Worm (Caenorhabditis elegans) whole organism, L4 larva: ENCODE data around the gene C27D8.4.

ENCODE experiments used
- T20F7.1 ChIP-seq: fragments of 200-800 bp; sonication (Bioruptor generic); optimal IDR thresholded peaks from 2 replicates; lab custom pipeline; 2018; ENCODE audit warnings: mild to moderate bottlenecking, missing genetic modification characterization, missing compliant biosample characterization
- Y5F2A.4 ChIP-seq: fragments of 200-800 bp; sonication (Bioruptor generic); optimal IDR thresholded peaks from 2 replicates; lab custom pipeline; 2018; ENCODE audit warnings: mild to moderate bottlenecking, missing genetic modification characterization, missing compliant biosample characterization
- ceh-62 ChIP-seq: sonication (generic microtip); optimal IDR thresholded peaks from 2 replicates; lab custom pipeline; 2017; ENCODE audit warnings: missing biosample characterization, missing genetic modification characterization
- ceh-82 ChIP-seq: sonication (generic microtip); optimal IDR thresholded peaks from 2 replicates; lab custom pipeline; 2017; ENCODE audit warnings: missing biosample characterization, missing genetic modification characterization
- cey-2 ChIP-seq: sonication (generic microtip); optimal IDR thresholded peaks from 3 replicates; lab custom pipeline; 2017; ENCODE audit warnings: missing genetic modification characterization, mild to moderate bottlenecking, missing compliant biosample characterization, antibody characterized with exemption, borderline replicate concordance; ENCODE audit not compliant: insufficient read depth
- ctbp-1 ChIP-seq: fragments of 200-800 bp; sonication (Bioruptor generic); IDR thresholded peaks from 2 replicates; pipeline ENCODE4 v1.3.6; 2022; ENCODE audit warnings: missing genetic modification reagents, missing genetic modification characterization, missing compliant biosample characterization
- daf-16 ChIP-seq, 3 experiments: sonication (generic microtip); optimal IDR thresholded peaks; 2 replicates each; lab custom pipeline; 2016 to 2017; ENCODE audit warnings: missing genetic modification characterization in 3 of 3, missing genetic modification reagents in 3 of 3, mild to moderate bottlenecking in 2 of 3, missing compliant biosample characterization in 2 of 3, missing biosample characterization in 1 of 3, moderate library complexity in 1 of 3
- dmd-6 ChIP-seq: fragments of 200-800 bp; sonication (Bioruptor generic); IDR thresholded peaks from 2 replicates; pipeline ENCODE4 v1.3.6; 2022; ENCODE audit warnings: missing genetic modification reagents, missing genetic modification characterization, missing compliant biosample characterization
- dmd-9 ChIP-seq: fragments of 200-800 bp; sonication (Bioruptor generic); IDR thresholded peaks from 2 replicates; pipeline ENCODE4 v1.3.6; 2022; ENCODE audit warnings: missing genetic modification reagents, missing genetic modification characterization, missing compliant biosample characterization
- dpl-1 ChIP-seq: fragments of 150-350 bp; optimal IDR thresholded peaks from 2 replicates; lab custom pipeline; 2014; ENCODE audit warnings: missing biosample characterization, missing genetic modification reagents, missing genetic modification characterization
- duxl-1 ChIP-seq: sonication (generic microtip); optimal IDR thresholded peaks from 2 replicates; lab custom pipeline; 2016; ENCODE audit warnings: mild to moderate bottlenecking, missing genetic modification characterization, moderate library complexity, missing compliant biosample characterization; ENCODE audit not compliant: poor library complexity
- dve-1 ChIP-seq: sonication (generic microtip); optimal IDR thresholded peaks from 2 replicates; lab custom pipeline; 2017; ENCODE audit warnings: antibody characterized with exemption, mild to moderate bottlenecking, missing genetic modification characterization, missing compliant biosample characterization; ENCODE audit not compliant: insufficient read depth
- egl-27 ChIP-seq: sonication (generic microtip); optimal IDR thresholded peaks from 3 replicates; lab custom pipeline; 2017; ENCODE audit warnings: missing biosample characterization, missing genetic modification reagents, missing genetic modification characterization
- egl-43 ChIP-seq: fragments of 200-800 bp; sonication (Bioruptor generic); IDR thresholded peaks from 2 replicates; pipeline ENCODE4 v1.3.6; 2022; ENCODE audit warnings: missing genetic modification reagents, missing genetic modification characterization, missing compliant biosample characterization
- hlh-11 ChIP-seq: fragments of 200-800 bp; sonication (Bioruptor generic); optimal IDR thresholded peaks from 2 replicates; lab custom pipeline; 2018; ENCODE audit warnings: mild to moderate bottlenecking, missing genetic modification characterization, missing compliant biosample characterization
- hlh-30 ChIP-seq: sonication (generic microtip); optimal IDR thresholded peaks from 2 replicates; lab custom pipeline; 2017; ENCODE audit warnings: antibody characterized with exemption, mild to moderate bottlenecking, missing genetic modification characterization, missing compliant biosample characterization; ENCODE audit not compliant: insufficient read depth
- jun-1 ChIP-seq: fragments of 150-350 bp; optimal IDR thresholded peaks from 2 replicates; lab custom pipeline; 2014; ENCODE audit warnings: missing biosample characterization, missing genetic modification reagents, missing genetic modification characterization
- lim-7 ChIP-seq: fragments of 200-800 bp; sonication (Bioruptor generic); IDR thresholded peaks from 2 replicates; pipeline ENCODE4 v1.3.6; 2022; ENCODE audit warnings: missing genetic modification characterization, missing compliant biosample characterization
- lsy-2 ChIP-seq, 2 experiments: fragments of 150-350 bp in 1 of 2; sonication (generic microtip) in 1 of 2; optimal IDR thresholded peaks; 2 replicates each; lab custom pipeline; 2014 to 2017; ENCODE audit warnings: missing biosample characterization in 2 of 2, missing genetic modification characterization in 2 of 2
- madf-5 ChIP-seq, 2 experiments: fragments of 200-800 bp; sonication (Bioruptor generic); IDR thresholded peaks; 2 replicates each; pipeline ENCODE4 v1.3.6; 2022; ENCODE audit warnings: missing compliant biosample characterization in 2 of 2, missing genetic modification characterization in 2 of 2
- madf-9 ChIP-seq: fragments of 200-800 bp; sonication (Bioruptor generic); conservative IDR thresholded peaks from 2 replicates; pipeline ENCODE4 v1.3.6; 2022; ENCODE audit warnings: missing genetic modification reagents, missing genetic modification characterization, missing compliant biosample characterization
- mdl-1 ChIP-seq, 2 experiments: fragments of 150-350 bp in 1 of 2; sonication (generic microtip) in 1 of 2; optimal IDR thresholded peaks; 2 replicates each; lab custom pipeline; 2014 to 2017; ENCODE audit warnings: missing biosample characterization in 2 of 2, missing genetic modification characterization in 2 of 2
- mdt-29 ChIP-seq: fragments of 200-800 bp; sonication (Bioruptor generic); IDR thresholded peaks from 2 replicates; pipeline ENCODE4 v1.3.6; 2022; ENCODE audit warnings: missing genetic modification reagents, missing genetic modification characterization, missing compliant biosample characterization
- mep-1 ChIP-seq: fragments of 150-350 bp; sonication (generic microtip); optimal IDR thresholded peaks from 3 replicates; lab custom pipeline; 2014; ENCODE audit warnings: missing biosample characterization, missing genetic modification characterization
- mes-2 ChIP-seq: sonication (generic microtip); optimal IDR thresholded peaks from 2 replicates; lab custom pipeline; 2016; ENCODE audit warnings: missing genotype, mild to moderate bottlenecking, missing genetic modification characterization, missing compliant biosample characterization; ENCODE audit not compliant: poor library complexity, severe bottlenecking
- mxl-3 ChIP-seq: fragments of 200-800 bp; sonication (Bioruptor generic); optimal IDR thresholded peaks from 2 replicates; lab custom pipeline; 2018; ENCODE audit warnings: mild to moderate bottlenecking, missing genetic modification characterization, missing compliant biosample characterization
- nhr-10 ChIP-seq: fragments of 150-350 bp; optimal IDR thresholded peaks from 2 replicates; lab custom pipeline; 2014; ENCODE audit warnings: missing biosample characterization, missing genetic modification characterization
- nhr-102 ChIP-seq: sonication (generic microtip); optimal IDR thresholded peaks from 2 replicates; lab custom pipeline; 2016; ENCODE audit warnings: mild to moderate bottlenecking, missing genetic modification characterization, moderate library complexity, missing compliant biosample characterization
- nhr-111 ChIP-seq: fragments of 200-800 bp; sonication (Bioruptor generic); optimal IDR thresholded peaks from 2 replicates; lab custom pipeline; 2018; ENCODE audit warnings: mild to moderate bottlenecking, missing genetic modification characterization, missing compliant biosample characterization
- nhr-25 ChIP-seq: sonication (generic microtip); optimal IDR thresholded peaks from 2 replicates; lab custom pipeline; 2017; ENCODE audit warnings: missing genetic modification characterization, mild to moderate bottlenecking, missing compliant biosample characterization, antibody characterized with exemption, moderate library complexity, borderline replicate concordance; ENCODE audit not compliant: insufficient read depth
- nhr-28 ChIP-seq: fragments of 150-350 bp; optimal IDR thresholded peaks from 2 replicates; lab custom pipeline; 2014; ENCODE audit warnings: missing biosample characterization, missing genetic modification characterization
- nhr-41 ChIP-seq: fragments of 200-800 bp; sonication (Bioruptor generic); IDR thresholded peaks from 2 replicates; pipeline ENCODE4 v1.3.6; 2022; ENCODE audit warnings: missing genetic modification reagents, missing genetic modification characterization, missing compliant biosample characterization
- nhr-77 ChIP-seq: fragments of 150-350 bp; optimal IDR thresholded peaks from 2 replicates; lab custom pipeline; 2014; ENCODE audit warnings: missing biosample characterization, missing genetic modification characterization
- pqm-1 ChIP-seq: sonication (generic microtip); optimal IDR thresholded peaks from 2 replicates; lab custom pipeline; 2017; ENCODE audit warnings: missing biosample characterization, missing genetic modification characterization
- sdz-12 ChIP-seq: fragments of 200-800 bp; sonication (Bioruptor generic); optimal IDR thresholded peaks from 2 replicates; lab custom pipeline; 2018; ENCODE audit warnings: mild to moderate bottlenecking, missing genetic modification characterization, missing compliant biosample characterization
- set-16 ChIP-seq: fragments of 200-800 bp; sonication (Bioruptor generic); IDR thresholded peaks from 2 replicates; pipeline ENCODE4 v1.3.6; 2022; ENCODE audit warnings: missing genetic modification reagents, missing genetic modification characterization, missing compliant biosample characterization
- skn-1 ChIP-seq: fragments of 150-350 bp; optimal IDR thresholded peaks from 2 replicates; lab custom pipeline; 2014; ENCODE audit warnings: missing biosample characterization, missing genetic modification characterization
- snpc-1.2 ChIP-seq: fragments of 200-800 bp; sonication (Bioruptor generic); IDR thresholded peaks from 2 replicates; pipeline ENCODE4 v1.3.6; 2022; ENCODE audit warnings: missing genetic modification reagents, missing genetic modification characterization, missing compliant biosample characterization
- tra-1 ChIP-seq: fragments of 200-800 bp; sonication (Bioruptor generic); IDR thresholded peaks from 2 replicates; pipeline ENCODE4 v1.3.6; 2022; ENCODE audit warnings: missing genetic modification reagents, missing genetic modification characterization, missing compliant biosample characterization
- unc-130 ChIP-seq: sonication (generic microtip); optimal IDR thresholded peaks from 2 replicates; lab custom pipeline; 2016; ENCODE audit warnings: missing genetic modification reagents, missing genetic modification characterization, missing compliant biosample characterization
- unc-39 ChIP-seq: sonication (generic microtip); optimal IDR thresholded peaks from 2 replicates; lab custom pipeline; 2017; ENCODE audit warnings: missing biosample characterization, missing genetic modification characterization
- unc-62 ChIP-seq, 3 experiments: fragments of 150-350 bp in 1 of 3; sonication (generic microtip); optimal IDR thresholded peaks in 2 of 3; peaks in 1 of 3; 1 replicate in 1 of 3; 2 replicates in 2 of 3; lab custom pipeline; 2014 to 2017; ENCODE audit warnings: missing biosample characterization in 3 of 3, missing genetic modification characterization in 3 of 3, missing genetic modification reagents in 3 of 3, missing genotype in 1 of 3
- vab-7 ChIP-seq: fragments of 200-800 bp; sonication (Bioruptor generic); IDR thresholded peaks from 2 replicates; pipeline ENCODE4 v1.3.6; 2022; ENCODE audit warnings: missing genetic modification reagents, missing genetic modification characterization, missing compliant biosample characterization
- zip-2 ChIP-seq: fragments of 150-350 bp; optimal IDR thresholded peaks from 2 replicates; lab custom pipeline; 2014; ENCODE audit warnings: missing biosample characterization, missing genetic modification characterization
- ztf-7 ChIP-seq: fragments of 150-350 bp; optimal IDR thresholded peaks from 2 replicates; lab custom pipeline; 2014; ENCODE audit warnings: missing biosample characterization, missing genetic modification characterization

Gene C27D8.4

DNA sequence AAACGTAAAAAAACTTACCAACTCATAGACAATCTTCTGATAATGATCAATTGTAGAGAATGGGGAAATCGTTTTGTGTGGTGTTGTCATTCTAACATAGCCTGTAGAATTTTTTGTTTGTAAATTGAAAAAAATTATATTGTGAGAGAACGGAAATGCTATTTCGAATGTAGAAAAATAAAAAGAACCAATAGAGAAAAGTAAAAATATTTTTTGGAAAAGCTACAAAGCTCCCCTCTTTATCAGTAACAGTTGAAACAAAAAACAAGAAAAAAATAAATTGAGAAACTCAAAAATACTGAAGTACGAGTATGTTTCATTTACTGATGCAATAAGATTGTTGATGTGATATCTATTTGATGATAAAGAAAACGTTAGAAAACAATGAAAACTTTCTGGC, 7.7 kb downstream of the C27D8.4 start, which contains the start of gene C27D8.3:
Gene C27D8.3, minus strand, starts transcription at position 101 of the 400 bp plus-strand sequence.
- no peak for TF ChIP-seq nhr-10 (tag; lab: Kevin White, UChicago)
- no peak for TF ChIP-seq mes-2 (tag; lab: Kevin White, UChicago)
- no peak for TF ChIP-seq nhr-77
- TF ChIP-seq sdz-12 (GFP tag; lab: Kevin White, UChicago): no peak
- no peak for TF ChIP-seq duxl-1 (tag; lab: Kevin White, UChicago)
- no peak for TF ChIP-seq ctbp-1 (GFP tag; lab: Robert Waterston, UW)
- TF ChIP-seq unc-39 (tag; lab: Kevin White, UChicago): no peak
- no peak for TF ChIP-seq vab-7
- no peak for TF ChIP-seq hlh-11 (tag; lab: Kevin White, UChicago)
- no peak for TF ChIP-seq dmd-9 (GFP tag; lab: Robert Waterston, UW)
- TF ChIP-seq mxl-3 (GFP tag; lab: Kevin White, UChicago): no peak
- no peak for TF ChIP-seq snpc-1.2 (GFP tag; lab: Robert Waterston, UW)
- TF ChIP-seq lim-7: no peak
- no peak for TF ChIP-seq zip-2 (tag; lab: Kevin White, UChicago)
- no peak for TF ChIP-seq mdt-29 (GFP tag; lab: Robert Waterston, UW)
- no peak for TF ChIP-seq jun-1 (tag; lab: Kevin White, UChicago)
- TF ChIP-seq ceh-82 (tag; lab: Kevin White, UChicago): no peak
- TF ChIP-seq daf-16 (GFP tag; optimal IDR thresholded peaks at IDR 0.05; lab: Kevin White, UChicago): no peak
- no peak for TF ChIP-seq daf-16 (tag; optimal IDR thresholded peaks at IDR 0.05; lab: Kevin White, UChicago)
- TF ChIP-seq dve-1 (tag; lab: Kevin White, UChicago): no peak
- TF ChIP-seq madf-5 (GFP tag; IDR thresholded peaks at IDR 0.05; lab: Robert Waterston, UW): no peak
- TF ChIP-seq, all 104 proteins: peak for 0

DNA sequence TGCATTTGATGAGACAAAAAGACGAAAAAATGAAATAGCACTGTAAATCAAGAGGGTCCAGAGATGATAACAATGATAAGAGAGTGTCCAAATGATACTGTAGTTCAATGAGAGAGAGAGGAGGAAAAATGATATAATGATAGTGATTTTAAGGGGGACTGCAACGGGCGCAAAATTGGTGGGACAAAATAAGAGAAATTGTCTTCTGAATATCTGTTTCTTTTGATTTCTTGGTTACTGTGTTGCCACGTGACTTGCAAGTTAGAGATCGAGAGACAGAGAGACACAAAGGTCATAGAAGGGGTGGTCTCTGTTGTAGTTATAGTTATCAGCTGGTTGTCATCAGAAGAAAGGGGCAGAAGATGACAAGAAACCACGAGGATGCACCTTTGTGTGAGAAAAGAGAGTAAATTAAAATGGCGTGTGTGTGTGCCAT, 12.1 kb downstream of the C27D8.4 start:
- peak; percentile 69 for TF ChIP-seq cey-2 (tag; lab: Kevin White, UChicago)
- TF ChIP-seq unc-62 (GFP tag; optimal IDR thresholded peaks at IDR 0.05 in 1 of 2; lab: Kevin White, UChicago): no peak
- no peak for TF ChIP-seq unc-62 (tag; optimal IDR thresholded peaks at IDR 0.05; lab: Kevin White, UChicago)
- TF ChIP-seq mep-1 (tag; lab: Kevin White, UChicago): peak; percentile 64
- TF ChIP-seq mxl-3 (GFP tag; lab: Kevin White, UChicago): peak; percentile 78
- TF ChIP-seq dmd-6 (GFP tag; lab: Robert Waterston, UW): peak; percentile 67
- TF ChIP-seq set-16 (GFP tag; lab: Robert Waterston, UW): no peak
- TF ChIP-seq unc-130: no peak
- peak; percentile 66 for TF ChIP-seq nhr-10 (tag; lab: Kevin White, UChicago)
- no peak for TF ChIP-seq ztf-7
- peak; percentile 19 for TF ChIP-seq nhr-102 (tag; lab: Kevin White, UChicago)
- TF ChIP-seq ceh-82 (tag; lab: Kevin White, UChicago): no peak
- TF ChIP-seq nhr-28 (tag; lab: Kevin White, UChicago): peak; percentile 93
- TF ChIP-seq nhr-111 (GFP tag; lab: Kevin White, UChicago): no peak
- TF ChIP-seq Y5F2A.4 (GFP tag; lab: Kevin White, UChicago): no peak
- no peak for TF ChIP-seq egl-43 (GFP tag; lab: Robert Waterston, UW)
- TF ChIP-seq tra-1 (GFP tag; lab: Robert Waterston, UW): peak; percentile 84
- TF ChIP-seq T20F7.1: peak; percentile 56
- no peak for TF ChIP-seq daf-16 (GFP tag; optimal IDR thresholded peaks at IDR 0.05; lab: Kevin White, UChicago)
- peak; percentile 76 for TF ChIP-seq daf-16 (tag; optimal IDR thresholded peaks at IDR 0.05; lab: Kevin White, UChicago)
- peak; percentile 15 to 86 for TF ChIP-seq mdl-1 (tag; optimal IDR thresholded peaks at IDR 0.05; lab: Kevin White, UChicago)
- TF ChIP-seq pqm-1 (tag; lab: Kevin White, UChicago): peak; percentile 44
- TF ChIP-seq egl-27: no peak
- TF ChIP-seq madf-9: no peak
- TF ChIP-seq jun-1 (tag; lab: Kevin White, UChicago): no peak
- peak; percentile 47; the same call in 1 of the 2 replicates for TF ChIP-seq mdt-29 (GFP tag; lab: Robert Waterston, UW)
- TF ChIP-seq dve-1 (tag; lab: Kevin White, UChicago): peak; percentile 71
- TF ChIP-seq nhr-25 (tag; lab: Kevin White, UChicago): peak; percentile 48
- TF ChIP-seq skn-1 (tag; lab: Kevin White, UChicago): no peak
- TF ChIP-seq hlh-30 (tag; lab: Kevin White, UChicago): peak; percentile 88
- TF ChIP-seq lsy-2 (tag; optimal IDR thresholded peaks at IDR 0.05; lab: Kevin White, UChicago): peak in 1 of 2 experiments; percentile 65
- TF ChIP-seq ceh-62 (tag; lab: Kevin White, UChicago): no peak
- TF ChIP-seq hlh-11 (tag; lab: Kevin White, UChicago): peak; percentile 87
- no peak for TF ChIP-seq dpl-1
- 0 out of 2 replicates have a peak, but pooled peaks have one; percentile 29 for TF ChIP-seq nhr-41 (GFP tag; lab: Robert Waterston, UW)
